Worm (Caenorhabditis elegans) whole organism, young adult: ENCODE measurements around the gene sul-3.

Source experiments
- cebp-1 ChIP-seq, 2 experiments: fragments of 200-800 bp in 1 of 2; sonication (Bioruptor generic) in 1 of 2; sonication (generic microtip) in 1 of 2; IDR thresholded peaks in 1 of 2; optimal IDR thresholded peaks in 1 of 2; 2 replicates each; pipeline versions ENCODE4 v1.3.6 to Lab custom; 2017 to 2022; ENCODE audit warnings: missing compliant biosample characterization in 2 of 2, missing genetic modification characterization in 2 of 2, mild to moderate bottlenecking in 1 of 2, missing genetic modification reagents in 1 of 2, moderate library complexity in 1 of 2
- hlh-12 ChIP-seq: sonication (generic microtip); optimal IDR thresholded peaks from 2 replicates; lab custom pipeline; 2016; ENCODE audit warnings: missing genetic modification characterization, missing compliant biosample characterization
- madf-3 ChIP-seq: fragments of 200-800 bp; sonication (Bioruptor generic); IDR thresholded peaks from 2 replicates; pipeline ENCODE4 v1.3.6; 2022; ENCODE audit warnings: missing genetic modification reagents, missing genetic modification characterization, missing compliant biosample characterization
- ztf-26 ChIP-seq: sonication (generic microtip); optimal IDR thresholded peaks from 2 replicates; lab custom pipeline; 2017; ENCODE audit warnings: missing genetic modification characterization, missing compliant biosample characterization

DNA sequence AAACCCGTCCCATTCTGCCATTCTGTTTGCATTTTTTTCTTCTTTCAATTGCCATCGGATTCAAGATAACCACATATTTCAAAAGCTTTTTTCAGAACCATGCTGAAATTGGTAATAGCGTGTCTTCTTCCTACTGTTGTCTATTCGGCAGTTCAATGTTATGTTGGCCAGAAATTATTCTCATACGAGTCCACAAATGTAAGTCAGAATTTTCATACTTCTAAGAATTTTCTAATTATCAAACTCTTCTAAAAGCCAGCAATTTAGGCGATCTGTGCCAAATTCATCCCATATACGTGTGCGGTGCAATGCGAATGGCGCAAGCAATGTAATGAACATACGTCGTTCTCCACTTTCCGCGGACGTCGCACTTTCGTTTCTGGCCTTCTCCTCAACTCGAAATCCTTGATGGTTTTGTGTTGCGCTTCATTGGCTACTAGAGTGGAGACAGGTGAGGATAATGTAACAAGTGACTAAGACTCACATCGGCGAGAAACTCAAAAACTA lies 54.4 kb downstream of the sul-3 start, which contains the start of gene ZK154.1:
- TF ChIP-seq madf-3 (GFP tag; lab: Robert Waterston, UW) (no peak), ztf-26 (tag; lab: Kevin White, UChicago) (no peak), hlh-12 (tag; lab: Kevin White, UChicago) (no peak), cebp-1 (GFP tag; IDR thresholded peaks at IDR 0.05; lab: Robert Waterston, UW) (no peak), cebp-1 (tag; optimal IDR thresholded peaks at IDR 0.05; lab: Kevin White, UChicago) (no peak)
